Fruit fly (Drosophila melanogaster): Measurements from ENCODE around the gene fh.

Gene fh

DNA sequence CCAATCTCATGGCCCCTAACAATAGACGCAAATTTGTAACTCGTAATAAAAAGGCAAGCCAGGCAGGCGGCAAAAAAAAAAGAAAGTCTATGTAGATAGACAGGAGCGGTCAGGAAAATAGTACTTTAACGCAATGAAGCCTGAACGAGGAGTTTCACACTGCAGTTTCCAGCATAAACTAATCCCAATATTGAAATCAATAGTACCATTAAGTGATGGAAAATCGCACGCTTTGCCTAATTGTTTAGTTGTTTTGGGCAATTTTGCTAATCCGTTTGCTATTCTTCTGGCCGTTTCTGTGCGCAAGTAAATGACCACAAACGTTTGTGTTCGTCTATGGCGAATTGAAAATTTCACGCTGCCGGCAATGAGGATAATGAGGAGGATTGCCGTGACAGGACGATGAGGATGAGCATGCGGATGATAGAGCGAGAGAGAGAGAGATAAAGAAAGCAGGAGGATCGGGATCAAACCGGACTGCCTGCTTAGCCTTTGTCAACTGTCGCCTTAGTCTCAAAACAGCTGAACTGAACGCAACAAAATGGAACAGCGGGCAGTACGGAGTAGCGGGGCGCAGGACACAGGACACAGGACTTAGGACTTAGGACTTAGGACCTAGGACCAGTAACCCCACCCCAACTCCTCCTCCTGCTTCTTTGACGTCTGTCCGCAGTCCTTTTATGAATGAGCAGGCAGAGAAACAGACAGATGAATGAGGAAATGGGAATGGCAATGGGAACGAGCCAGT, 21.4 kb downstream of the fh start:
- TF ChIP-seq bab1 (GFP tag; optimal IDR thresholded peaks at IDR 0.05): no peak
- no peak for TF ChIP-seq CG1620 (GFP tag; optimal IDR thresholded peaks at IDR 0.05)
- TF ChIP-seq CG7045 (GFP tag; optimal IDR thresholded peaks at IDR 0.05): no peak
- no peak for TF ChIP-seq Mnt (GFP tag; optimal IDR thresholded peaks at IDR 0.05)
- TF ChIP-seq kay (GFP tag; ENCODE audit: borderline replicate concordance): no peak
- no peak for TF ChIP-seq cnc (optimal IDR thresholded peaks at IDR 0.05)
- no peak for TF ChIP-seq CG33017 (tag; optimal IDR thresholded peaks at IDR 0.05)

DNA sequence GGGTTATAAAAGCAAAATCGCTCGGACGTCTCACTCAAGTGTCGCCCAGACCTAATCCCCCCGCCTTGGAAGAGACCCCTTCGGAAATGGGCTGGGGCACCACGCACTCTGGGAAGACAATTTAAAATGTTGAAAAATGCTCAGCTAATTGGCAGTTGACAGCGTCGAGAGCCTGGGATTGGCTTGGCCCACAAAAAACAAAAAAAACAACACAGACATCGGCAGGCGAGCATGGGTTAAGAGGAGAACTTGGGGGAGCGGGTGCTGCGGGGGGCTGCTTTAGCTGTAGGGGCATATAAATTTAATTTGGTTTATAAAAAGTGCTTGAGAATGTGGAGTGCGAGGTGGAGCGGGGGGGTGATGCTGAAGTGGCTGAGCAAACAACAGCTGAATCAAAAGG, 26.4 kb downstream of the fh start:
- TF ChIP-seq CG5204 (GFP tag; optimal IDR thresholded peaks at IDR 0.05) (no peak), CG1620 (GFP tag; optimal IDR thresholded peaks at IDR 0.05) (no peak), Crg-1 (GFP tag; optimal IDR thresholded peaks at IDR 0.05) (no peak), cic (GFP tag; optimal IDR thresholded peaks at IDR 0.05) (no peak), Mnt (GFP tag; optimal IDR thresholded peaks at IDR 0.05) (no peak), CG7045 (GFP tag; optimal IDR thresholded peaks at IDR 0.05) (no peak), CG7101 (tag; optimal IDR thresholded peaks at IDR 0.05) (no peak), toe (GFP tag; optimal IDR thresholded peaks at IDR 0.05) (no peak), pad (GFP tag; optimal IDR thresholded peaks at IDR 0.05) (no peak), Clk (GFP tag; optimal IDR thresholded peaks at IDR 0.05) (no peak), CG33017 (tag; optimal IDR thresholded peaks at IDR 0.05) (no peak), tj (GFP tag; optimal IDR thresholded peaks at IDR 0.05) (no peak), CG14711 (tag; optimal IDR thresholded peaks at IDR 0.05) (no peak), ovo (GFP tag; optimal IDR thresholded peaks at IDR 0.05) (no peak), cnc (optimal IDR thresholded peaks at IDR 0.05) (no peak), kay (GFP tag; ENCODE audit: borderline replicate concordance) (no peak), bab1 (GFP tag; optimal IDR thresholded peaks at IDR 0.05) (no peak), CG12768 (GFP tag; optimal IDR thresholded peaks at IDR 0.05) (no peak)

DNA sequence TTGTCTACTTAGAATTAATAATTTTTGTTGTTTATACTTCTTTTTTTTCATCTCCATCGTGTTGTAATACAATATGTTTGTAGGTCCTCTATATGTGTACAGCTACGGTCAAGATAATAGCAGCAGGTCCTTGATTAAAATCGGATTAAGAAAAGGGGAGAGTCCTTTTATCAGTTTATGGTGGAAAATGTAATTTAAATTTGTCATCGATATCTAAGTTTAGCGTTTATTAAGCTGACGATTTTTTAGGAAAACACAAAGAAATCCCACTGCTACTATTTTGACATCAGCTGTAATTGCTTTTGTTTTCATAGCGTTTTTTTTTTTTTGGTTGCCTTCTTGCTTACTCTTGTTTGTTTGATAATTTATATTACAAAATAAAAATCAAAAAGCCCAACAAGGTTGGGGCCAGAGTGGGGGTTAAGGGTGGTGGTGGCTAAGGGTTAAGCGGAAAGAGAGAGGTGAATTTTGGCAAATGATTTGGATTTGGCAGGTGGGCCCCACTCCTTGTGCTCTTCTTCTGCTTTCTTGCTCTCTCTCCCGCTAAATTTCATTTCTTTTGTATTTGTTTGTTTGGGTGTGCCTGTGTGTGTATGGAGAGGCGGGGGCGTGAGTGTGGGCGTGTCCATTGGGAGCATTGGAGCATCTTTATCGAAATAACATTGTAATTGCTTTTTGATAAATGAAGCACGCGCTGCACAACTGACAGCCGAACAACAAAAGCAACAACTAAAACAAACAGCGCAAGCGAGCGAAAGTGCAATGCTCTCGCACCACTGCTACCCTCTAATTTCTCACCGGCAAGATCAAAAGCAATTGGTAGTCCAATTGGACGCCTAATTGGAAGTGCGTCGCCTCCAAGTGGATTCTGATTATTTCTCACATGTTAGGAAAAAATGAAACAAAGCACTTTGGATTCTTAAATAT, 27.8 kb downstream of the fh start:
- TF ChIP-seq CG14711 (tag; optimal IDR thresholded peaks at IDR 0.05) (peak; percentile 32), pad (GFP tag; optimal IDR thresholded peaks at IDR 0.05) (no peak), CG7101 (tag; optimal IDR thresholded peaks at IDR 0.05) (no peak), bab1 (GFP tag; optimal IDR thresholded peaks at IDR 0.05) (peak; percentile 17)

DNA sequence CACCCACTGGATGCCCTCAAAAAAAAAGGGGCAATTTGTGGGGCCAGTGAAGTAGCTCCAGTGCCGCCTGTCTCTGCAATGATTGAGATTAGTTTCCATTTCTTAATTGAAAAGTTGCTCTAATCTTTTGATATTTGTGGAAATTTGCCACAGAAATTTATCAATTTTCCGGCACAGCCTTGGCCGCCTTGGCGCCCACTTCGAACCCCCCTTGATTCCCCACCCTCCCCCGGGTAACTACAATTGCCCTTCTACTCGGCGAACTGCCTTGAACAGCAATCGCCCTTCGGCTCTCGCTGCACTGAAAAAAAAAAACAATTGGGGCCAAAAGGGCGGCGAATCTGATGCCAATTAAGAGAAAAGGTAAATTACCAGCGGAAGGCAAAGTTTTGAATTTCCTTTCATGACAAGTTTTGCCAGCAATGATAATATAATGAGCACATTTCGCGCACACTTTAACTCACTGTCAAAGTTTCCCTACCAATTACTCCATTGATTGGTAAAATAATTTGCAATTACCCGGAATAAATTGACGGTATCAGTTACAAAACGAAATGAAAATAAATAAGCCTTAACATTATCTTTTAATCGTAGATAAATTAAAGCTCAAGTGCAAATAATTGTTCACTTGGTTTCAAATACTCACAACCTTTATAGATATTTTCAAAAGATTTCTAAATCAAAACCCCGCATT, 29.1 kb downstream of the fh start:
- no peak for TF ChIP-seq cic (GFP tag; optimal IDR thresholded peaks at IDR 0.05)
- TF ChIP-seq CG1620 (GFP tag; optimal IDR thresholded peaks at IDR 0.05): no peak

DNA sequence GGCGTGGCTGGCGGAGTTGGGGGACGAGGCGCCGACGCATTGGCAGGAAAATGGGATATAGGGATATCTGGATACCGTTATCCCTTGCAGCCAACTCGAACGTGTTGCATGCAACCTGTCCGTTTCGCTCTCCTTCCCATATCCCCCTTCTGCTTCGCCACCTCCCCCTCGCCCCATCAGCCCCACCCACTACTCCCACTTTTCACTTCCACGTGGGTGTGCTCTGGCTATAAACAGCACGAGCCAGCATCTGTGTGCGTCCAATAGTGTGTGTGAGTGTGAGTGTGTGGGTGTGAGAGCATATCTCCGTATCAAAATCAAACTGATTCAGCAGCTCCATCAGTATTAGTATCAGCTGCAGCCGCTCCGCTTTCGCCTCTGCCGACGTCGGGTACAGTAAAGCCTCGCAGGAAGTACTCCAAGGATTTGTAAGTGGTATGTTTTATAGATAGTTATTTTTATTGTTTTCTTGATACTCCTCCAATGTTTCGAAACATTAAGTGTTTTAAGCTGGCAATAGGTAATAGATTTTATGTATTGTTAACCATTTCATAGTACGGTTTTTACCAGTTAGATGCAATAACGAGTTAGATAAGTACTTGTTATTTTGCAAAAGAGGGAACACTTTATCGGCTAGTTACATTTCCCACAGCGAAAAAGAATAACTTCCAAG, 29.8 kb downstream of the fh start:
- TF ChIP-seq pad (GFP tag; optimal IDR thresholded peaks at IDR 0.05): no peak
- TF ChIP-seq Clk (GFP tag; optimal IDR thresholded peaks at IDR 0.05): no peak
- no peak for TF ChIP-seq Crg-1 (GFP tag; optimal IDR thresholded peaks at IDR 0.05)
- TF ChIP-seq Mnt (GFP tag; optimal IDR thresholded peaks at IDR 0.05): no peak
- TF ChIP-seq bab1 (GFP tag; optimal IDR thresholded peaks at IDR 0.05): no peak
- TF ChIP-seq tj (GFP tag; optimal IDR thresholded peaks at IDR 0.05): no peak
- TF ChIP-seq ovo (GFP tag; optimal IDR thresholded peaks at IDR 0.05): no peak
- no peak for TF ChIP-seq kay (GFP tag; ENCODE audit: borderline replicate concordance)
- TF ChIP-seq CG1620 (GFP tag; optimal IDR thresholded peaks at IDR 0.05): no peak
- TF ChIP-seq CG7045 (GFP tag; optimal IDR thresholded peaks at IDR 0.05): no peak
- no peak for TF ChIP-seq cnc (optimal IDR thresholded peaks at IDR 0.05)
- no peak for TF ChIP-seq toe (GFP tag; optimal IDR thresholded peaks at IDR 0.05)
- TF ChIP-seq CG33017 (tag; optimal IDR thresholded peaks at IDR 0.05): no peak
- no peak for TF ChIP-seq CG7101 (tag; optimal IDR thresholded peaks at IDR 0.05)
- TF ChIP-seq cic (GFP tag; optimal IDR thresholded peaks at IDR 0.05): no peak
- TF ChIP-seq CG11617 (GFP tag; optimal IDR thresholded peaks at IDR 0.05): no peak

DNA sequence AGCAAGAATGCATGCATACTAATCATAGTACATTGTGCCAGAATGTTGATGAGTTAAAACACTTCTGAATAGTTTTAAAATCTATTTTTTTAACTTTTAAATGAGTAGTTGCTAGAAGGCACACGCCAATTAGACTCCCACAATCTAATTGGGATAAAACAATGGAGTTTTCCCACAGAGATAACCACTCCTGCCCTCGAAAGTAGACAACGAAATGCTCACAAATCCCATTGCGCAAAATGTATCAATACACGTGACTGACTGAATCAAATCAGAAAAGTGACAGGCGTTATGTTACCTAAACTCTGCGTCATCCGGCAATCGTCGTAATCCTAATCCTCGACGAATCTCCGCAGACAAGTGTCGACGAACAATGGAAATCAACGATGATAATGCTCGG, 31.0 kb downstream of the fh start:
- no peak for TF ChIP-seq CG12768 (GFP tag; optimal IDR thresholded peaks at IDR 0.05)
- no peak for TF ChIP-seq Clk (GFP tag; optimal IDR thresholded peaks at IDR 0.05)
- TF ChIP-seq CG1620 (GFP tag; optimal IDR thresholded peaks at IDR 0.05): no peak
- no peak for TF ChIP-seq bab1 (GFP tag; optimal IDR thresholded peaks at IDR 0.05)
- TF ChIP-seq kay (GFP tag; ENCODE audit: borderline replicate concordance): no peak
- TF ChIP-seq ovo (GFP tag; optimal IDR thresholded peaks at IDR 0.05): no peak
- no peak for TF ChIP-seq CG5204 (GFP tag; optimal IDR thresholded peaks at IDR 0.05)

All from whole organism, adult.